Fruit fly (Drosophila melanogaster): ENCODE data around the gene Bin1.
A peak's percentile ranks its signal among the peaks of the same experiment; 100 is the strongest.

The Bin1 gene

dm6 chr3R:16230080-16230670 lies 40.8 kb upstream of the Bin1 start (continued):
- TF ChIP-seq lab (GFP tag; optimal IDR thresholded peaks at IDR 0.05) (peak; percentile 44), CG10147 (GFP tag; optimal IDR thresholded peaks at IDR 0.05) (peak; percentile 3), gsb-n (tag; optimal IDR thresholded peaks at IDR 0.05) (peak; percentile 3), sug (tag; optimal IDR thresholded peaks at IDR 0.05) (peak; percentile 94), zfh2 (GFP tag; optimal IDR thresholded peaks at IDR 0.05) (peak; percentile 3), Deaf1 (tag; optimal IDR thresholded peaks at IDR 0.05) (peak; percentile 32), gro (GFP tag; optimal IDR thresholded peaks at IDR 0.05) (peak; percentile 91), gfzf (GFP tag; optimal IDR thresholded peaks at IDR 0.05) (no peak), Usf (GFP tag; optimal IDR thresholded peaks at IDR 0.05) (no peak), CG18599 (GFP tag; optimal IDR thresholded peaks at IDR 0.05) (peak; percentile 1), CG2120 (GFP tag; optimal IDR thresholded peaks at IDR 0.05) (peak; percentile 4), caup (GFP tag; optimal IDR thresholded peaks at IDR 0.05; ENCODE audit: severe bottlenecking) (peak; percentile 22), crc (GFP tag; optimal IDR thresholded peaks at IDR 0.05) (no peak), sens (GFP tag) (peak; percentile 49), h (optimal IDR thresholded peaks at IDR 0.05) (no peak), gcm2 (GFP tag; optimal IDR thresholded peaks at IDR 0.05) (no peak), CG12219 (GFP tag; optimal IDR thresholded peaks at IDR 0.05) (no peak), ftz-f1 (GFP tag; optimal IDR thresholded peaks at IDR 0.05) (peak; percentile 67), kay (GFP tag; optimal IDR thresholded peaks at IDR 0.05) (peak; percentile 56), sqz (GFP tag; optimal IDR thresholded peaks at IDR 0.05) (peak; percentile 46), CG1233 (GFP tag; optimal IDR thresholded peaks at IDR 0.05) (peak; percentile 6), CG13296 (GFP tag; optimal IDR thresholded peaks at IDR 0.05) (peak; percentile 37), gem (tag; optimal IDR thresholded peaks at IDR 0.05) (peak; percentile 20)

dm6 chr3R:16228719-16229704 lies 39.6 kb upstream of the Bin1 start:
- TF ChIP-seq kni (GFP tag; optimal IDR thresholded peaks at IDR 0.05), result peak; percentile 59
- peak; percentile 99 for TF ChIP-seq cwo (GFP tag; optimal IDR thresholded peaks at IDR 0.05)
- peak; percentile 5 for TF ChIP-seq Deaf1 (tag; optimal IDR thresholded peaks at IDR 0.05)
- no peak for TF ChIP-seq nau (GFP tag; optimal IDR thresholded peaks at IDR 0.05)
- TF ChIP-seq CG12659 (GFP tag; optimal IDR thresholded peaks at IDR 0.05), result no peak
- peak; percentile 16 for TF ChIP-seq run (tag; optimal IDR thresholded peaks at IDR 0.05)
- peak; percentile 12 for TF ChIP-seq cad (GFP tag; optimal IDR thresholded peaks at IDR 0.05)
- TF ChIP-seq sd (tag; optimal IDR thresholded peaks at IDR 0.05), result peak; percentile 7
- peak; percentile 10 for TF ChIP-seq CG2678 (tag; optimal IDR thresholded peaks at IDR 0.05)
- peak; percentile 37 for TF ChIP-seq Kr (GFP tag; optimal IDR thresholded peaks at IDR 0.05)
- TF ChIP-seq twi (tag; optimal IDR thresholded peaks at IDR 0.05), result peak; percentile 92
- peak; percentile 54 for TF ChIP-seq nerfin-1 (tag; optimal IDR thresholded peaks at IDR 0.05)
- TF ChIP-seq lbe (GFP tag; optimal IDR thresholded peaks at IDR 0.05), result peak; percentile 39
- TF ChIP-seq Hr78 (GFP tag; optimal IDR thresholded peaks at IDR 0.05), result peak in 1 of 2 experiments; percentile 28
- TF ChIP-seq scrt (GFP tag; optimal IDR thresholded peaks at IDR 0.05), result peak; percentile 79
- TF ChIP-seq grau (tag; optimal IDR thresholded peaks at IDR 0.05), result peak; percentile 51
- no peak for TF ChIP-seq Dek (tag; optimal IDR thresholded peaks at IDR 0.05)
- peak; percentile 71 for TF ChIP-seq Hey (tag; optimal IDR thresholded peaks at IDR 0.05)
- no peak for TF ChIP-seq ERR (GFP tag; optimal IDR thresholded peaks at IDR 0.05)
- TF ChIP-seq Mes4 (GFP tag; optimal IDR thresholded peaks at IDR 0.05), result no peak
- peak in 1 of 2 experiments; percentile 7 for TF ChIP-seq tll (GFP tag; optimal IDR thresholded peaks at IDR 0.05)
- TF ChIP-seq zfh2 (GFP tag; optimal IDR thresholded peaks at IDR 0.05), result no peak
- peak; percentile 60 for TF ChIP-seq cg (GFP tag; optimal IDR thresholded peaks at IDR 0.05)
- TF ChIP-seq abd-A (tag; optimal IDR thresholded peaks at IDR 0.05), result peak; percentile 90
- peak; percentile 20 for TF ChIP-seq Jarid2 (GFP tag; optimal IDR thresholded peaks at IDR 0.05)
- TF ChIP-seq sqz (GFP tag; optimal IDR thresholded peaks at IDR 0.05), result peak; percentile 14
